Worm (Caenorhabditis elegans): ENCODE results near the gene srd-18.
A peak's percentile ranks its signal among the peaks of the same experiment; 100 is the strongest.

DNA sequence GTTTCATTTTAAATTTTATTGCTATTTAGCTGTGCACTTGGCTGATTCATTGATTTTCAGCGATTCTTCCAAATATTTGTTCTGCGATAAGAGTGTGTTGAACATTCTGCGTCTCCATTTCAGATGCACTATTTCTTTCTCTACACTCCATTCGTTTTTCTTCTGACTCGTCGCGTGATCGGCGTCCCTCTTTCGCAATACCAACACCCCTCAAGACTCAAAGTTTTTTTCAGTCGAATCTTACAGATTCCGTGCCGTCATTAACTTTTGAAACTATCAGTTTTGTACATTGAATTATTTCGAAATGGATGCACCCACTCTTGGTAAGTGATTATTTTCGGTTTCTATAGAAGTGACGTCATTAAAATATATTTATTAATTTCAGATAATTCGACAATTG lies 36.3 kb upstream of the srd-18 start, which contains the start of gene frm-10:
- no peak for TF ChIP-seq sptf-2 (GFP tag; optimal IDR thresholded peaks at IDR 0.05)
- peak; percentile 54 for TF ChIP-seq unc-62 (GFP tag; optimal IDR thresholded peaks at IDR 0.05)
- TF ChIP-seq akir-1 (GFP tag; optimal IDR thresholded peaks at IDR 0.05): no peak
- TF ChIP-seq ama-1 (optimal IDR thresholded peaks at IDR 0.05): no peak
- TF ChIP-seq ama-1 (GFP tag; optimal IDR thresholded peaks at IDR 0.05): no peak
- TF ChIP-seq mes-4 (tag; optimal IDR thresholded peaks at IDR 0.05): no peak
- peak; percentile 74 for TF ChIP-seq madf-10 (tag; optimal IDR thresholded peaks at IDR 0.05)
- peak; percentile 54 for TF ChIP-seq ZK185.1 (tag; optimal IDR thresholded peaks at IDR 0.05; ENCODE audit: poor library complexity, severe bottlenecking)
- peak; percentile 34 for TF ChIP-seq pha-4 (tag; optimal IDR thresholded peaks at IDR 0.05)
- TF ChIP-seq Y95B8A.8 (GFP tag; IDR thresholded peaks at IDR 0.05): no peak
- TF ChIP-seq pbrm-1 (GFP tag; IDR thresholded peaks at IDR 0.05): peak; percentile 58; the same call in 1 of the 2 replicates
- no peak for TF ChIP-seq K12H6.12 (tag; optimal IDR thresholded peaks at IDR 0.05)
- TF ChIP-seq snpc-1.3 (tag; optimal IDR thresholded peaks at IDR 0.05; ENCODE audit: insufficient read depth): no peak
